Worm (Caenorhabditis elegans) whole organism, L3 larva: ENCODE data around the gene C04B4.1.

Source experiments
- ceh-28 ChIP-seq: fragments of 150-350 bp; optimal IDR thresholded peaks from 2 replicates; lab custom pipeline; 2014; ENCODE audit warnings: missing biosample characterization, missing genetic modification reagents, missing genetic modification characterization
- egl-27 ChIP-seq: sonication (generic microtip); optimal IDR thresholded peaks from 4 replicates; lab custom pipeline; 2017; ENCODE audit warnings: missing biosample characterization, missing genetic modification reagents, missing genetic modification characterization
- elt-2 ChIP-seq: sonication (generic microtip); optimal IDR thresholded peaks from 2 replicates; lab custom pipeline; 2016; ENCODE audit warnings: missing genetic modification reagents, mild to moderate bottlenecking, missing genetic modification characterization, missing compliant biosample characterization
- nfya-1 ChIP-seq: sonication (generic microtip); optimal IDR thresholded peaks from 2 replicates; lab custom pipeline; 2017; ENCODE audit warnings: missing genetic modification characterization, mild to moderate bottlenecking, missing compliant biosample characterization, antibody characterized with exemption, moderate library complexity; ENCODE audit not compliant: insufficient read depth
- nhr-67 ChIP-seq: fragments of 150-350 bp; optimal IDR thresholded peaks from 2 replicates; lab custom pipeline; 2014; ENCODE audit warnings: missing biosample characterization, missing genetic modification characterization
- skn-1 ChIP-seq: fragments of 150-350 bp; optimal IDR thresholded peaks from 2 replicates; lab custom pipeline; 2014; ENCODE audit warnings: missing biosample characterization, missing genetic modification characterization
- tbx-2 ChIP-seq: sonication (generic microtip); optimal IDR thresholded peaks from 2 replicates; lab custom pipeline; 2016; ENCODE audit warnings: mild to moderate bottlenecking, missing genetic modification characterization, missing compliant biosample characterization
- unc-39 ChIP-seq: sonication (generic microtip); optimal IDR thresholded peaks from 4 replicates; lab custom pipeline; 2017; ENCODE audit warnings: missing biosample characterization, missing genetic modification characterization
- unc-62 ChIP-seq: fragments of 150-350 bp; sonication (generic microtip); optimal IDR thresholded peaks from 4 replicates; lab custom pipeline; 2014; ENCODE audit warnings: missing biosample characterization, missing genetic modification reagents, missing genetic modification characterization
- zag-1 ChIP-seq: fragments of 150-350 bp; optimal IDR thresholded peaks from 2 replicates; lab custom pipeline; 2014; ENCODE audit warnings: missing biosample characterization, missing genetic modification characterization
- ztf-11 ChIP-seq: fragments of 150-350 bp; optimal IDR thresholded peaks from 2 replicates; lab custom pipeline; 2014; ENCODE audit warnings: missing biosample characterization, missing genetic modification characterization

DNA sequence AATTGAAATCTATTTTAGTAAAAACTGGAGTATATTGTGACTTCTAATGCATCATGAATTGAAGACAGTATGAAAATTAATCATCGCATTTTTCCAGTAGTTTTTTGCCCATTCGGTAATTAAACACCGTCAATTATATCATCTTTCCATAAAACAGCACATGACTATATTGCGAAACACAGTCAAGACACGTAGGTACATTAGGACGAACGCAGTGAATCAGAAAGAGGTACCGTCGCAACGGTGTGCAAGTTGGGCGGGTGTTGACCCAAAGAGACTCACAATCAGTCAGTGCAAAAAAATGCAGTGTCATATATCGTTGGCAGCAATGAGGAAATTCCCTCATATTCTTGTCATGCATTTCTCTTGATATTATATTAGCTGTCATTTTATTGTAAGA is 46.2 kb upstream of the C04B4.1 start:
- TF ChIP-seq unc-39 (tag; lab: Kevin White, UChicago) (no peak), ztf-11 (tag; lab: Kevin White, UChicago) (no peak), tbx-2 (tag; lab: Kevin White, UChicago) (no peak), zag-1 (tag; lab: Kevin White, UChicago) (no peak), nhr-67 (tag; lab: Kevin White, UChicago) (no peak), egl-27 (no peak), unc-62 (GFP tag; lab: Kevin White, UChicago) (no peak), elt-2 (tag; lab: Kevin White, UChicago) (peak; percentile 33), nfya-1 (no peak), ceh-28 (no peak), skn-1 (no peak)
